Fruit fly (Drosophila melanogaster) whole organism, embryonic: Measurements from ENCODE around the gene AGO2.

ENCODE experiments used
- CG10267 ChIP-seq: fragments of 200-800 bp; sonication (Bioruptor generic); optimal IDR thresholded peaks from 2 replicates; lab custom pipeline; 2018; ENCODE audit warnings: missing biosample characterization, mild to moderate bottlenecking, missing genetic modification characterization, moderate library complexity
- CG10274 ChIP-seq: fragments of 200-800 bp; sonication (Bioruptor generic); optimal IDR thresholded peaks from 3 replicates; lab custom pipeline; 2017; ENCODE audit warnings: missing biosample characterization, mild to moderate bottlenecking, missing genetic modification characterization
- CG10565 ChIP-seq: fragments of 200-800 bp; sonication (Bioruptor generic); optimal IDR thresholded peaks from 3 replicates; lab custom pipeline; 2016; ENCODE audit warnings: missing biosample characterization, mild to moderate bottlenecking, missing genetic modification characterization
- CG11093 ChIP-seq: fragments of 200-800 bp; sonication (Bioruptor generic); IDR thresholded peaks from 3 replicates; pipeline ENCODE4 v1.3.6; 2022; ENCODE audit warnings: missing biosample characterization, missing genetic modification characterization
- CG11696 ChIP-seq: fragments of 200-800 bp; sonication (Bioruptor generic); IDR thresholded peaks from 2 replicates; pipeline ENCODE4 v1.3.6; 2022; ENCODE audit warnings: missing biosample characterization, missing genetic modification characterization
- CG12299 ChIP-seq: fragments of 200-800 bp; sonication (Bioruptor generic); optimal IDR thresholded peaks from 2 replicates; lab custom pipeline; 2018; ENCODE audit warnings: missing biosample characterization, mild to moderate bottlenecking, missing genetic modification characterization
- CG12769 ChIP-seq: fragments of 200-800 bp; sonication (Bioruptor generic); optimal IDR thresholded peaks from 2 replicates; lab custom pipeline; 2019; ENCODE audit warnings: missing biosample characterization, mild to moderate bottlenecking, missing genetic modification characterization, moderate library complexity
- CG13775 ChIP-seq: fragments of 200-800 bp; sonication (Bioruptor generic); optimal IDR thresholded peaks from 3 replicates; lab custom pipeline; 2017; ENCODE audit warnings: missing biosample characterization, mild to moderate bottlenecking, missing genetic modification characterization
- CG2199 ChIP-seq: fragments of 200-800 bp; sonication (Bioruptor generic); IDR thresholded peaks from 3 replicates; pipeline ENCODE4 v1.3.6; 2022; ENCODE audit warnings: missing biosample characterization, missing genetic modification characterization
- CG2875 ChIP-seq: fragments of 200-800 bp; sonication (Bioruptor generic); optimal IDR thresholded peaks from 2 replicates; lab custom pipeline; 2017; ENCODE audit warnings: missing biosample characterization, mild to moderate bottlenecking, missing genetic modification characterization, missing genetic modification reagents
- CG30403 ChIP-seq: fragments of 200-800 bp; sonication (Bioruptor generic); optimal IDR thresholded peaks from 3 replicates; lab custom pipeline; 2016; ENCODE audit warnings: missing biosample characterization, missing genetic modification characterization
- CG3065 ChIP-seq: fragments of 200-800 bp; sonication (Bioruptor generic); optimal IDR thresholded peaks from 2 replicates; lab custom pipeline; 2016; ENCODE audit warnings: missing biosample characterization, missing genetic modification characterization
- CG31388 ChIP-seq: fragments of 200-800 bp; sonication (Bioruptor generic); optimal IDR thresholded peaks from 2 replicates; lab custom pipeline; 2016; ENCODE audit warnings: missing biosample characterization, missing genetic modification characterization
- CG42726 ChIP-seq: fragments of 200-800 bp; sonication (Bioruptor generic); IDR thresholded peaks from 2 replicates; pipeline ENCODE4 v1.3.6; 2022; ENCODE audit warnings: missing biosample characterization, missing genetic modification characterization; ENCODE audit not compliant: partially characterized antibody
- CG4820 ChIP-seq: fragments of 200-800 bp; sonication (Bioruptor generic); optimal IDR thresholded peaks from 3 replicates; lab custom pipeline; 2016; ENCODE audit warnings: missing biosample characterization, missing genetic modification characterization
- CG6683 ChIP-seq: fragments of 200-800 bp; sonication (Bioruptor generic); optimal IDR thresholded peaks from 2 replicates; lab custom pipeline; 2017; ENCODE audit warnings: missing biosample characterization, mild to moderate bottlenecking, missing genetic modification characterization, missing genetic modification reagents
- CG7556 ChIP-seq: fragments of 200-800 bp; sonication (Bioruptor generic); optimal IDR thresholded peaks from 2 replicates; lab custom pipeline; 2017; ENCODE audit warnings: missing biosample characterization, mild to moderate bottlenecking, missing genetic modification characterization
- CG8281 ChIP-seq: fragments of 200-800 bp; sonication (Bioruptor generic); optimal IDR thresholded peaks from 2 replicates; lab custom pipeline; 2018; ENCODE audit warnings: missing biosample characterization, mild to moderate bottlenecking, missing genetic modification characterization, moderate library complexity
- CG8388 ChIP-seq: fragments of 200-800 bp; sonication (Bioruptor generic); optimal IDR thresholded peaks from 2 replicates; lab custom pipeline; 2019; ENCODE audit warnings: missing biosample characterization, mild to moderate bottlenecking, missing genetic modification characterization, moderate library complexity
- CG8478 ChIP-seq: fragments of >200 bp; optimal IDR thresholded peaks from 2 replicates; lab custom pipeline; 2018
- CG8765 ChIP-seq: fragments of 200-800 bp; sonication (Bioruptor generic); IDR thresholded peaks from 2 replicates; pipeline ENCODE4 v1.3.6; 2022; ENCODE audit warnings: missing biosample characterization, missing genetic modification characterization
- Chrac-16 ChIP-seq: fragments of 200-800 bp; sonication (Bioruptor generic); optimal IDR thresholded peaks from 3 replicates; lab custom pipeline; 2016; ENCODE audit warnings: missing biosample characterization, missing genetic modification characterization
- D19A ChIP-seq: fragments of 200-800 bp; optimal IDR thresholded peaks from 3 replicates; lab custom pipeline; 2019; ENCODE audit warnings: missing biosample characterization, mild to moderate bottlenecking, missing genetic modification characterization, moderate library complexity
- Deaf1 ChIP-seq: fragments of 200-800 bp; optimal IDR thresholded peaks from 3 replicates; lab custom pipeline; 2019; ENCODE audit warnings: missing biosample characterization, mild to moderate bottlenecking, missing genetic modification characterization, moderate library complexity
- Dfd ChIP-seq, 2 experiments: fragments of >200 bp; optimal IDR thresholded peaks; 2 replicates each; lab custom pipeline; 2017; ENCODE audit warnings: missing biosample characterization in 2 of 2, missing genetic modification characterization in 2 of 2
- Dp ChIP-seq: fragments of 200-800 bp; sonication (Bioruptor generic); optimal IDR thresholded peaks from 2 replicates; lab custom pipeline; 2018; ENCODE audit warnings: missing biosample characterization, mild to moderate bottlenecking, missing genetic modification characterization, moderate library complexity
- Dref ChIP-seq: fragments of 200-800 bp; sonication (Bioruptor generic); IDR thresholded peaks from 2 replicates; pipeline ENCODE4 v1.3.6; 2022; ENCODE audit warnings: missing biosample characterization, missing genetic modification characterization
- Eip74EF ChIP-seq, 2 experiments: fragments of 200-800 bp in 1 of 2; fragments of >200 bp in 1 of 2; sonication (Bioruptor generic) in 1 of 2; optimal IDR thresholded peaks; 2 replicates each; lab custom pipeline; 2017 to 2019; ENCODE audit warnings: missing biosample characterization in 2 of 2, missing genetic modification characterization in 2 of 2, mild to moderate bottlenecking in 1 of 2, moderate library complexity in 1 of 2
- H15 ChIP-seq: fragments of 200-800 bp; sonication (Bioruptor generic); IDR thresholded peaks from 3 replicates; pipeline ENCODE4 v1.3.6; 2022; ENCODE audit warnings: missing biosample characterization, missing genetic modification characterization
- HmgZ ChIP-seq: fragments of 200-800 bp; sonication (Bioruptor generic); optimal IDR thresholded peaks from 2 replicates; lab custom pipeline; 2018; ENCODE audit warnings: missing biosample characterization, mild to moderate bottlenecking, missing genetic modification characterization
- Kr ChIP-seq: fragments of 200-800 bp; sonication (Bioruptor generic); optimal IDR thresholded peaks from 2 replicates; lab custom pipeline; 2017; ENCODE audit warnings: missing biosample characterization, mild to moderate bottlenecking, missing genetic modification characterization
- NK7.1 ChIP-seq: fragments of 200-800 bp; sonication (Bioruptor generic); optimal IDR thresholded peaks from 3 replicates; lab custom pipeline; 2016; ENCODE audit warnings: missing biosample characterization, missing genetic modification characterization
- Ravus ChIP-seq: fragments of 200-800 bp; sonication (Bioruptor generic); IDR thresholded peaks from 2 replicates; pipeline ENCODE4 v1.3.6; 2022; ENCODE audit warnings: missing biosample characterization, missing genetic modification characterization
- Vsx1 ChIP-seq: fragments of 200-800 bp; sonication (Bioruptor generic); optimal IDR thresholded peaks from 2 replicates; lab custom pipeline; 2017; ENCODE audit warnings: missing biosample characterization, mild to moderate bottlenecking, missing genetic modification characterization, missing genetic modification reagents
- bcd ChIP-seq: fragments of 200-800 bp; sonication (Bioruptor generic); optimal IDR thresholded peaks from 2 replicates; lab custom pipeline; 2017; ENCODE audit warnings: missing biosample characterization, mild to moderate bottlenecking, missing genetic modification characterization
- dysf ChIP-seq: fragments of 200-800 bp; sonication (Bioruptor generic); IDR thresholded peaks from 3 replicates; pipeline ENCODE4 v1.3.6; 2022; ENCODE audit warnings: missing biosample characterization, missing genetic modification characterization
- grau ChIP-seq: fragments of 200-800 bp; optimal IDR thresholded peaks from 3 replicates; lab custom pipeline; 2019; ENCODE audit warnings: missing biosample characterization, mild to moderate bottlenecking, missing genetic modification characterization, moderate library complexity
- hth ChIP-seq: fragments of >200 bp; optimal IDR thresholded peaks from 2 replicates; lab custom pipeline; 2017; ENCODE audit warnings: inconsistent platforms
- jigr1 ChIP-seq: fragments of 200-800 bp; sonication (Bioruptor generic); IDR thresholded peaks from 3 replicates; pipeline ENCODE4 v1.3.6; 2022; ENCODE audit warnings: missing biosample characterization, missing genetic modification characterization
- jing ChIP-seq: fragments of 200-800 bp; sonication (Bioruptor generic); optimal IDR thresholded peaks from 2 replicates; lab custom pipeline; 2018; ENCODE audit warnings: missing biosample characterization, mild to moderate bottlenecking, missing genetic modification characterization
- pb ChIP-seq: fragments of 200-800 bp; sonication (Bioruptor generic); optimal IDR thresholded peaks from 3 replicates; lab custom pipeline; 2016; ENCODE audit warnings: missing biosample characterization, missing genetic modification characterization
- pfk ChIP-seq: fragments of 200-800 bp; sonication (Bioruptor generic); optimal IDR thresholded peaks from 2 replicates; lab custom pipeline; 2018; ENCODE audit warnings: missing biosample characterization, mild to moderate bottlenecking, missing genetic modification characterization, moderate library complexity
- psq ChIP-seq: fragments of 200-800 bp; sonication (Bioruptor generic); optimal IDR thresholded peaks from 2 replicates; lab custom pipeline; 2017; ENCODE audit warnings: missing biosample characterization, missing genetic modification characterization
- slp2 ChIP-seq: fragments of 200-800 bp; sonication (Bioruptor generic); optimal IDR thresholded peaks from 2 replicates; lab custom pipeline; 2016; ENCODE audit warnings: missing biosample characterization, missing genetic modification characterization
- sna ChIP-seq: fragments of 200-800 bp; sonication (Bioruptor generic); IDR thresholded peaks from 2 replicates; pipeline ENCODE4 v1.3.6; 2022; ENCODE audit warnings: missing biosample characterization, missing genetic modification characterization; ENCODE audit not compliant: partially characterized antibody
- tx ChIP-seq: fragments of 200-800 bp; sonication (Bioruptor generic); optimal IDR thresholded peaks from 2 replicates; lab custom pipeline; 2016; ENCODE audit warnings: missing biosample characterization, missing genetic modification characterization
- unc-4 ChIP-seq: fragments of 200-800 bp; sonication (Bioruptor generic); IDR thresholded peaks from 2 replicates; pipeline ENCODE4 v1.3.6; 2022; ENCODE audit warnings: missing biosample characterization, missing genetic modification characterization; ENCODE audit not compliant: partially characterized antibody
- usp ChIP-seq: fragments of >200 bp; optimal IDR thresholded peaks from 2 replicates; lab custom pipeline; 2017; ENCODE audit warnings: missing biosample characterization, missing genetic modification characterization
- wor ChIP-seq: fragments of 200-800 bp; sonication (Bioruptor generic); IDR thresholded peaks from 2 replicates; pipeline ENCODE4 v1.3.6; 2022; ENCODE audit warnings: missing biosample characterization, missing genetic modification characterization

AGO2 gene

DNA sequence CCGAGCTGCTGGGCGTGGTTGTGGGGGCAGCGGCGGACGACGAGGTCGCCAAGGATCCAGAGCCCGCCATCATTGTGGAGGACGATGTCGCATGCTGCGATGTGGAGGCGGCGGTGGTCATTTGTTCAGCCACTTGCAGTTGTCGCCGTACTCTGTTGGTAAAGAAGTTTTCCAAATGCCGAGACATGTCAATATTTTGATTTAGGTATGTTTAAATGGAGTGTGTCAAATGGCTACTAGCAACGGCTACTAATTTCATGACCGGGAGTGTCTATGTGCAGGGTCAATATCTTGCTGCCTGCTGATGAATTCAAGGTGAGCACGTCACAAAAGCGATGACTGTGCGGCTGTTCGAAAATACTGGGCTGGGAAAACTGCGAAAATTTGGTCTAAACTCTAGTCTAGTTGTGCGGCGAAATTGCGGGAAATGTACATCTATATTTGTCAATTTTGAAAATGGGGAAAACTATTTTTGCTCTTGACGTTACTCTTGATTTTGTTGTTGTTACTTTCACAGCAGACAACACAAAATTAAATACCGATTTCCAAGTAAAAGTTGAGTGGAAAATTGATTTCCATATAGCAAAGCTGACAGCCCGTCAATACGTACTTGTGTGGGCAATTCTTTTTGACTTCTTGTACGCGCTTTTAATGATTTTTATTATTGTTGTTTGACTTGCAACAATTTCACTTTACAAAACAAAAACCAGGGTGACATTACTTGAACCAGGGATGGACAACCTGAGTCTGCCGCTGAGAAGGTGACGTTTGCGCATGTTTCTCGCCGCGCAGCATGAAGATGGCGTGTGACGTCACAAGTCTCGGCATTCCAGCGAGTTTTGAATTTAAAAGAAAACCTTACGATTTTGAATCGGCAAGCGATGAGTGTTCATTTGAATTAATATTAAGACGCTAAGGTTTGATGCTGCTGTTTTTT is 33.8 kb downstream of the AGO2 start, which contains the start of gene CG7656 (continued):
- TF ChIP-seq Chrac-16 (peak; percentile 79), CG8765 (peak; percentile 23; the same call in 1 of the 2 replicates), Kr (GFP tag; lab: Kevin White, UChicago) (no peak), pb (GFP tag; lab: Kevin White, UChicago) (peak; percentile 56), jing (no peak), CG2875 (GFP tag; lab: Kevin White, UChicago) (peak; percentile 35), CG4820 (peak; percentile 20), sna (no peak), H15 (GFP tag; lab: Robert Waterston, UW) (peak; percentile 31; the same call in 1 of the 3 replicates), CG8281 (tag; lab: Kevin White, UChicago) (no peak), tx (GFP tag; lab: Kevin White, UChicago) (peak; percentile 67), CG8478 (lab: Kevin White, UChicago) (no peak), wor (GFP tag; lab: Robert Waterston, UW) (no peak), CG6683 (GFP tag; lab: Kevin White, UChicago) (no peak), CG10565 (no peak), Eip74EF (GFP tag; optimal IDR thresholded peaks at IDR 0.05; lab: Kevin White, UChicago) (no peak), CG8388 (GFP tag; lab: Kevin White, UChicago) (no peak), usp (no peak), HmgZ (tag; lab: Kevin White, UChicago) (peak; percentile 75), CG10267 (no peak), CG3065 (GFP tag; lab: Kevin White, UChicago) (no peak), D19A (tag; lab: Kevin White, UChicago) (no peak), CG42726 (no peak), CG13775 (peak; percentile 45), hth (lab: Kevin White, UChicago) (no peak), slp2 (peak; percentile 46), NK7.1 (GFP tag; lab: Kevin White, UChicago) (peak; percentile 33), CG30403 (GFP tag; lab: Kevin White, UChicago) (peak; percentile 75), Dp (peak; percentile 39), CG11696 (GFP tag; lab: Robert Waterston, UW) (peak; percentile 94), CG7556 (GFP tag; lab: Kevin White, UChicago) (no peak), bcd (GFP tag; lab: Kevin White, UChicago) (peak; percentile 32), pfk (GFP tag; lab: Kevin White, UChicago) (peak; percentile 5), CG12769 (peak; percentile 69), Ravus (GFP tag; lab: Robert Waterston, UW) (no peak), jigr1 (GFP tag; lab: Robert Waterston, UW) (no peak), dysf (GFP tag; lab: Robert Waterston, UW) (peak; percentile 52; the same call in 2 of the 3 replicates), Deaf1 (tag; lab: Kevin White, UChicago) (no peak), CG10274 (GFP tag; lab: Kevin White, UChicago) (no peak), CG11093 (GFP tag; lab: Robert Waterston, UW) (no peak), unc-4 (GFP tag; lab: Robert Waterston, UW) (no peak), Vsx1 (no peak), grau (tag; lab: Kevin White, UChicago) (peak; percentile 17), CG31388 (GFP tag; lab: Kevin White, UChicago) (no peak), Dfd (GFP tag; optimal IDR thresholded peaks at IDR 0.05; lab: Kevin White, UChicago) (no peak), CG2199 (GFP tag; lab: Robert Waterston, UW) (peak; percentile 70; the same call in 1 of the 3 replicates), Dref (GFP tag; lab: Robert Waterston, UW) (no peak), CG12299 (tag; lab: Kevin White, UChicago) (no peak), psq (GFP tag; lab: Kevin White, UChicago) (no peak)
